Worm (Caenorhabditis elegans) whole organism, young adult: ENCODE data around the gene cdt-2.

Experiments
- F55B11.4 ChIP-seq: sonication (generic microtip); optimal IDR thresholded peaks from 2 replicates; lab custom pipeline; 2016; ENCODE audit warnings: missing compliant biosample characterization, missing genetic modification characterization, borderline replicate concordance; ENCODE audit not compliant: insufficient read depth
- Y67H2A.10 ChIP-seq: fragments of 200-800 bp; sonication (Bioruptor generic); conservative IDR thresholded peaks from 2 replicates; pipeline ENCODE4 v1.3.6; 2022; ENCODE audit warnings: missing genetic modification reagents, missing genetic modification characterization, missing compliant biosample characterization
- ceh-91 ChIP-seq: fragments of 200-800 bp; sonication (Bioruptor generic); IDR thresholded peaks from 2 replicates; pipeline ENCODE4 v1.3.6; 2022; ENCODE audit warnings: missing genetic modification reagents, missing genetic modification characterization, missing compliant biosample characterization
- lin-35 ChIP-seq, 3 experiments: fragments of 150-350 bp in 2 of 3; sonication (generic microtip) in 1 of 3; optimal IDR thresholded peaks; 2 replicates each; lab custom pipeline; 2014 to 2018; ENCODE audit warnings: missing biosample characterization in 3 of 3, missing genetic modification characterization in 3 of 3, missing genetic modification reagents in 3 of 3
- madf-3 ChIP-seq: fragments of 200-800 bp; sonication (Bioruptor generic); IDR thresholded peaks from 2 replicates; pipeline ENCODE4 v1.3.6; 2022; ENCODE audit warnings: missing genetic modification reagents, missing genetic modification characterization, missing compliant biosample characterization
- nhr-179 ChIP-seq: sonication (generic microtip); optimal IDR thresholded peaks from 2 replicates; lab custom pipeline; 2016; ENCODE audit warnings: mild to moderate bottlenecking, missing genetic modification characterization, missing compliant biosample characterization
- snpc-4 ChIP-seq, 5 experiments: fragments of 150-350 bp in 1 of 5; sonication (generic microtip) in 4 of 5; optimal IDR thresholded peaks; 2 replicates each; lab custom pipeline; 2014 to 2018; ENCODE audit warnings: missing genetic modification characterization in 5 of 5, missing biosample characterization in 3 of 5, antibody characterized with exemption in 2 of 5, mild to moderate bottlenecking in 2 of 5, missing compliant biosample characterization in 2 of 5, missing genotype in 2 of 5, moderate library complexity in 2 of 5, missing genetic modification reagents in 1 of 5
- unc-62 ChIP-seq: fragments of 150-350 bp; optimal IDR thresholded peaks from 2 replicates; lab custom pipeline; 2014; ENCODE audit warnings: missing biosample characterization, missing genetic modification reagents, missing genetic modification characterization

- TF ChIP-seq madf-3 (GFP tag; lab: Robert Waterston, UW) (no peak), lin-35 (GFP tag; optimal IDR thresholded peaks at IDR 0.05; lab: Kevin White, UChicago) (no peak), nhr-179 (tag; lab: Kevin White, UChicago) (no peak), unc-62 (no peak), F55B11.4 (tag; lab: Kevin White, UChicago) (no peak), ceh-91 (GFP tag; lab: Robert Waterston, UW) (no peak), Y67H2A.10 (GFP tag; lab: Robert Waterston, UW) (no peak), snpc-4 (GFP tag; optimal IDR thresholded peaks at IDR 0.05; lab: Kevin White, UChicago) (no peak), snpc-4 (tag; optimal IDR thresholded peaks at IDR 0.05; lab: Kevin White, UChicago) (no peak)
Observed at ce11 chrV:14984593-14984992, 6.3 kb downstream of the cdt-2 start, which contains the start of gene F02D8.4.
